Worm (Caenorhabditis elegans): Measurements from ENCODE around the gene F58F12.4.

Gene F58F12.4

ce11 chrII:6376693-6377092 is 9.9 kb upstream of the F58F12.4 start:
- TF ChIP-seq lin-13 (GFP tag; optimal IDR thresholded peaks at IDR 0.05) (no peak), ztf-1 (GFP tag; conservative IDR thresholded peaks at IDR 0.05) (no peak), alr-1 (tag; optimal IDR thresholded peaks at IDR 0.05) (no peak), skn-1 (tag; optimal IDR thresholded peaks at IDR 0.05) (no peak), unc-62 (GFP tag; optimal IDR thresholded peaks at IDR 0.05) (no peak), peb-1 (tag; optimal IDR thresholded peaks at IDR 0.05) (no peak), Y55F3AM.14 (GFP tag; optimal IDR thresholded peaks at IDR 0.05) (no peak), ztf-11 (tag; optimal IDR thresholded peaks at IDR 0.05) (no peak), nhr-11 (tag; optimal IDR thresholded peaks at IDR 0.05) (no peak), nhr-129 (tag; optimal IDR thresholded peaks at IDR 0.05) (no peak), crh-2 (tag; optimal IDR thresholded peaks at IDR 0.05) (no peak), egl-27 (tag; optimal IDR thresholded peaks at IDR 0.05) (no peak), nhr-23 (tag; optimal IDR thresholded peaks at IDR 0.05) (no peak), unc-39 (tag; optimal IDR thresholded peaks at IDR 0.05) (no peak), ztf-4 (tag; optimal IDR thresholded peaks at IDR 0.05) (no peak), nhr-10 (tag; optimal IDR thresholded peaks at IDR 0.05) (no peak)

ce11 chrII:6377381-6377948 is 9.1 kb upstream of the F58F12.4 start:
- TF ChIP-seq lsy-2 (tag; optimal IDR thresholded peaks at IDR 0.05) (no peak), blmp-1 (tag; optimal IDR thresholded peaks at IDR 0.05; ENCODE audit: insufficient read depth) (peak; percentile 29), fos-1 (tag; optimal IDR thresholded peaks at IDR 0.05) (peak; percentile 90), nhr-237 (tag; optimal IDR thresholded peaks at IDR 0.05) (no peak), crh-2 (tag; optimal IDR thresholded peaks at IDR 0.05) (peak; percentile 40), nhr-129 (tag; optimal IDR thresholded peaks at IDR 0.05) (peak; percentile 8), sma-9 (GFP tag; optimal IDR thresholded peaks at IDR 0.05) (peak; percentile 11), sma-9 (tag; optimal IDR thresholded peaks at IDR 0.05) (no peak)

- TF ChIP-seq ceh-16 (tag; optimal IDR thresholded peaks at IDR 0.05) (no peak), lsy-2 (tag; optimal IDR thresholded peaks at IDR 0.05) (no peak), skn-1 (tag; optimal IDR thresholded peaks at IDR 0.05) (no peak), sma-3 (GFP tag; optimal IDR thresholded peaks at IDR 0.05) (peak; percentile 10), unc-55 (GFP tag; optimal IDR thresholded peaks at IDR 0.05) (no peak), elt-1 (tag; optimal IDR thresholded peaks at IDR 0.05) (no peak), nhr-25 (tag; optimal IDR thresholded peaks at IDR 0.05) (no peak), lin-13 (GFP tag; optimal IDR thresholded peaks at IDR 0.05) (no peak), zag-1 (tag; optimal IDR thresholded peaks at IDR 0.05) (no peak), mab-5 (tag; optimal IDR thresholded peaks at IDR 0.05) (no peak), nhr-23 (tag; optimal IDR thresholded peaks at IDR 0.05) (no peak), fos-1 (tag; optimal IDR thresholded peaks at IDR 0.05) (peak; percentile 44), ztf-11 (tag; optimal IDR thresholded peaks at IDR 0.05) (no peak), nhr-12 (tag; optimal IDR thresholded peaks at IDR 0.05) (no peak), nhr-6 (tag; optimal IDR thresholded peaks at IDR 0.05) (no peak), nhr-237 (tag; optimal IDR thresholded peaks at IDR 0.05) (no peak), gmeb-1 (tag; optimal IDR thresholded peaks at IDR 0.05) (no peak), sem-4 (tag; optimal IDR thresholded peaks at IDR 0.05) (no peak), crh-2 (tag; optimal IDR thresholded peaks at IDR 0.05) (no peak), nhr-77 (tag; optimal IDR thresholded peaks at IDR 0.05) (no peak), sma-9 (GFP tag; optimal IDR thresholded peaks at IDR 0.05) (peak; percentile 35), sma-9 (tag; optimal IDR thresholded peaks at IDR 0.05) (no peak), nhr-21 (tag; optimal IDR thresholded peaks at IDR 0.05) (peak; percentile 69), lin-39 (tag; optimal IDR thresholded peaks at IDR 0.05) (no peak), C34F6.9 (tag; optimal IDR thresholded peaks at IDR 0.05) (no peak), aly-2 (tag; optimal IDR thresholded peaks at IDR 0.05) (no peak), ztf-4 (tag; optimal IDR thresholded peaks at IDR 0.05) (no peak)
Measured at ce11 chrII:6379038-6379563, 7.5 kb upstream of the F58F12.4 start.

DNA sequence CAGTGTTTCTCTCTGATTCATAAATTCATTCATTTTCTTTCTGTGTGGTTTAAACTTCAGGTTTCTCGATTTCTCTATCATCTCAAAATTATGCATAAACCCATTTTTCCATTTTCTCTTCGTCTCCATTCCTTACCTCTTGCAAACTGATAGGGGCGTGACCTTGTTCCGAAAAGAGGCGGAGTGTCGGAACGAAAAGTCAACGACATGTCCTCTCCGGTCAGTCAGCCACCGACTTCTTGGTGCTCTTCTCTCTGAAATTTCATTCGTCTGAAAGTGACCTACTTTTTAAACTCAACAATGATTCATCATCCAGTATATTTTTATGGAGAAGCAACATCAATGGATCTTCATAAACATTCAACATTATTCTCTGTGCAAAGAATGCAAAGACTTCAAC is 5.7 kb upstream of the F58F12.4 start, which contains the start of gene F58F12.12:
F58F12.12 (plus strand) TSS at position 301 of the 400 bp plus-strand sequence.
- TF ChIP-seq fos-1 (tag; optimal IDR thresholded peaks at IDR 0.05): peak; percentile 3
- no peak for TF ChIP-seq alr-1 (tag; optimal IDR thresholded peaks at IDR 0.05)
- no peak for TF ChIP-seq aly-2 (tag; optimal IDR thresholded peaks at IDR 0.05)
- no peak for TF ChIP-seq skn-1 (tag; optimal IDR thresholded peaks at IDR 0.05)
- no peak for TF ChIP-seq ceh-82 (tag; optimal IDR thresholded peaks at IDR 0.05)
- no peak for TF ChIP-seq ztf-4 (tag; optimal IDR thresholded peaks at IDR 0.05)

Data from whole organism, L2 larva.